Worm (Caenorhabditis elegans): Measurements from ENCODE around the gene cht-3.

DNA sequence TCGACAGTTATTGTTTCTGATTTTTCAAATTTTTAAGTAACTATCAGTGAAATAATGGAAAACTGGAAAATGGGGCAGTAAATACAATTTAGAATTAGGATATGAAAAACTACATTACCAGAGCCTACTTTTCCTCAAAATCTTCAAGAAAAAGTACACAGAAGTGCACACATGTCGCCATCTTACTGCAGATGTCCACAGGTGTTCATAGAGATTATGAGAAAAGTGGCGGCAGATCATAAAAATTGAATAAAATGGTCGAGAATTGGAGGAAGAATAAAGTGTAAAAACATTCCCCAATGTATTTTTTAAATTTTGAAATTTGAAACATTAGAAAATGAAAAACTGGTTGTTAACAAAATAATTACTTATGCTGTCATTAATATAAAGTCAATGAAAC is 5.5 kb upstream of the cht-3 start:
- TF ChIP-seq madf-2 (tag; optimal IDR thresholded peaks at IDR 0.05) (no peak), ttx-3 (tag; optimal IDR thresholded peaks at IDR 0.05) (no peak), hlh-8 (tag; optimal IDR thresholded peaks at IDR 0.05) (no peak)

Measured in whole organism, late embryonic.